Fruit fly (Drosophila melanogaster) S2 (cell line): ENCODE results near the gene nrv2.

Experiments used
- CG8478 ChIP-seq: fragments of >200 bp; optimal IDR thresholded peaks from 2 replicates; lab custom pipeline; 2018
- CTCF ChIP-seq, 2 experiments: fragments of >200 bp; optimal IDR thresholded peaks; 2 replicates each; lab custom pipeline; 2018

DNA sequence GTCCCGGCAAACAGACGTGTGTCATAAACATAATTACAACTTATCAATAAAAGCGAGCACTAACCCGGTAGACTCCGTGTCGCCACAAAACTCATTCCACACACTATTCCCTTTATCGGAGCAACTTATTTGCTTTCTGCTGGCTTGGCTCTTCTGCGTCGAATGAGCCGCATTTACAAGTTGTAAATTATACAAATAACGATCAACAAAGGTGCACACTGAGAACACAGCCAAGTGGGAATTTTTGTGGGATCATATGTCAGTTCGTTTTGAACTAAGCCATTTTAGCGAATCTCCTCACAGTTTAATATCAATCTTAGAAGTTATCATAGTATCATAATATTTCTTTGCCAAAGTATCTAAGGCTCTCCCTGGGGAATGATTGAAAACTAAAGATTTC, 19.7 kb upstream of the nrv2 start:
- TF ChIP-seq CG8478 (no peak), CTCF (optimal IDR thresholded peaks at IDR 0.05; lab: Kevin White, UChicago) (no peak)
